Worm (Caenorhabditis elegans) whole organism, L3 larva: Measurements from ENCODE around the gene C36C9.6.
"Not testable (repeated sequence)": the region's sequence is repeated elsewhere in the genome, so short reads cannot be mapped to it uniquely, and the experiment has no call there.

Source experiments
- ceh-28 ChIP-seq: fragments of 150-350 bp; optimal IDR thresholded peaks from 2 replicates; lab custom pipeline; 2014; ENCODE audit warnings: missing biosample characterization, missing genetic modification reagents, missing genetic modification characterization
- ceh-82 ChIP-seq: fragments of 150-350 bp; optimal IDR thresholded peaks from 2 replicates; lab custom pipeline; 2014; ENCODE audit warnings: missing biosample characterization, missing genetic modification characterization
- ceh-9 ChIP-seq: sonication (generic microtip); optimal IDR thresholded peaks from 2 replicates; lab custom pipeline; 2018; ENCODE audit warnings: missing biosample characterization, missing genetic modification characterization
- egl-27 ChIP-seq: sonication (generic microtip); optimal IDR thresholded peaks from 4 replicates; lab custom pipeline; 2017; ENCODE audit warnings: missing biosample characterization, missing genetic modification reagents, missing genetic modification characterization
- elt-1 ChIP-seq: fragments of 150-350 bp; optimal IDR thresholded peaks from 2 replicates; lab custom pipeline; 2014; ENCODE audit warnings: missing biosample characterization, missing genetic modification characterization
- fkh-10 ChIP-seq: sonication (generic microtip); optimal IDR thresholded peaks from 2 replicates; lab custom pipeline; 2017; ENCODE audit warnings: missing biosample characterization, missing genetic modification reagents, missing genetic modification characterization
- mdl-1 ChIP-seq: fragments of 150-350 bp; optimal IDR thresholded peaks from 2 replicates; lab custom pipeline; 2014; ENCODE audit warnings: missing biosample characterization, missing genetic modification characterization
- nfya-1 ChIP-seq: sonication (generic microtip); optimal IDR thresholded peaks from 2 replicates; lab custom pipeline; 2017; ENCODE audit warnings: missing genetic modification characterization, mild to moderate bottlenecking, missing compliant biosample characterization, antibody characterized with exemption, moderate library complexity; ENCODE audit not compliant: insufficient read depth
- nhr-12 ChIP-seq: fragments of 150-350 bp; optimal IDR thresholded peaks from 2 replicates; lab custom pipeline; 2014; ENCODE audit warnings: missing biosample characterization, missing genetic modification characterization
- nhr-76 ChIP-seq: fragments of 150-350 bp; sonication (generic microtip); optimal IDR thresholded peaks from 5 replicates; lab custom pipeline; 2014; ENCODE audit warnings: missing biosample characterization, missing genetic modification characterization
- nhr-77 ChIP-seq: fragments of 150-350 bp; optimal IDR thresholded peaks from 2 replicates; lab custom pipeline; 2014; ENCODE audit warnings: missing biosample characterization, missing genetic modification characterization
- pha-4 ChIP-seq: fragments of 150-350 bp; optimal IDR thresholded peaks from 2 replicates; lab custom pipeline; 2014; ENCODE audit warnings: missing biosample characterization, missing genetic modification reagents, missing genetic modification characterization
- unc-39 ChIP-seq: sonication (generic microtip); optimal IDR thresholded peaks from 4 replicates; lab custom pipeline; 2017; ENCODE audit warnings: missing biosample characterization, missing genetic modification characterization
- ztf-11 ChIP-seq: fragments of 150-350 bp; optimal IDR thresholded peaks from 2 replicates; lab custom pipeline; 2014; ENCODE audit warnings: missing biosample characterization, missing genetic modification characterization

DNA sequence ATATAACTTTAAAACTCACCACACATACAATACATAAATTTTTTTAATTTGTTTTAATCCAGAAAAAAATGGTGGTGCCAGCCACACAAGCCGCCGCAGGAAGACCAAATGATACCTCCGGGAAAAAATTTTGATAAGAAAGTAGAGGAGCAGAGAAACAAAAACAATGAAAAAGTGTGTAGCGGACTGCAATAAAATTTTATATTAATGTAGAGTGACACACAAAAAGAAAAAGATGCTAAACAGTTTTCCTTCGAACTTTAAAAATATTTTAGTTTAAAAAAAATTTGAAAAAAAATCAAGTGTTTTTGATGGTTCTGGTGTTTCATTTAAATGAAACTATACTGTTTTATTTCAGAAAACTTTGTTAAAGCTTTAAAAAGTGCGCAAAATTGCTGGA is 798 bp downstream of the C36C9.6 start, which contains the start of gene C36C9.12:
- not testable (repeated sequence) for TF ChIP-seq ztf-11 (tag; lab: Kevin White, UChicago); unc-39 (tag; lab: Kevin White, UChicago); nhr-12 (tag; lab: Kevin White, UChicago); egl-27 (tag; lab: Kevin White, UChicago); ceh-28 (tag; lab: Kevin White, UChicago); ceh-9 (tag; lab: Kevin White, UChicago); nhr-76 (tag; lab: Kevin White, UChicago); nhr-77; fkh-10 (GFP tag; lab: Kevin White, UChicago); pha-4; mdl-1 (tag; lab: Kevin White, UChicago); elt-1 (tag; lab: Kevin White, UChicago); nfya-1; ceh-82 (tag; lab: Kevin White, UChicago)
